Worm (Caenorhabditis elegans): ENCODE results near the gene blos-1.

Gene blos-1

ce11 chrIII:10214540-10214979 is 2.8 kb upstream of the blos-1 start (continued):
- peak; percentile 94 for TF ChIP-seq Y56A3A.18 (GFP tag; IDR thresholded peaks at IDR 0.05)
- TF ChIP-seq ztf-25 (GFP tag; IDR thresholded peaks at IDR 0.05) = no peak
- peak; percentile 54 for TF ChIP-seq rcor-1 (GFP tag; IDR thresholded peaks at IDR 0.05)
- peak; percentile 68 for TF ChIP-seq nhr-90 (tag; optimal IDR thresholded peaks at IDR 0.05)
- no peak for TF ChIP-seq dpl-1 (GFP tag; optimal IDR thresholded peaks at IDR 0.05)
- TF ChIP-seq dpff-1 (tag; optimal IDR thresholded peaks at IDR 0.05) = no peak
- TF ChIP-seq cebp-1 (GFP tag; IDR thresholded peaks at IDR 0.05) = peak; percentile 54; the same call in 1 of the 2 replicates
- TF ChIP-seq cebp-1 (tag; optimal IDR thresholded peaks at IDR 0.05) = peak; percentile 88
- TF ChIP-seq sea-2 (GFP tag; IDR thresholded peaks at IDR 0.05) = no peak
- peak; percentile 44 for TF ChIP-seq ceh-79 (tag; optimal IDR thresholded peaks at IDR 0.05)
- no peak for TF ChIP-seq mes-4 (tag; optimal IDR thresholded peaks at IDR 0.05)

DNA sequence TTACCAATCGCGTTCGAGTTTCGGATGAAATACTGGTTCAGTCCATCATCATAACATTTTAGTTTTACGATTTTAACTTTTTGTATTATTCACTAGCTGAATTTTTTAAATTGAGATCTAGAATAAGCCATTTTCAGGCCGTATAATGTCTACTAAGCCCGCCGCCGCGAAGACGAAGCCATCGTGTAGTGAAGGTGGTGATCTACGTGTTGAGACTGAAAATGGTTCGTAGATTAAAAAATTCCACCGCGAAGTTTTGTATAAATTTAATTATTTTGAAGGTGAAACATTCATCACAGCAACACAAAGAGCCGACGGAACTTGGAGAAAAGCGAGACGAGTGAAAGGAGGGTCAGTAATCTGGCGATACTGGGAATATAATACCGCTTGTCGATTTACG is 2.0 kb downstream of the blos-1 start, which contains the start of gene T20G5.9:
T20G5.9 (plus strand) TSS at position 138 of the 400 bp plus-strand sequence.
- TF ChIP-seq madf-8 (GFP tag; conservative IDR thresholded peaks at IDR 0.05) (peak; percentile 72), rcor-1 (GFP tag; IDR thresholded peaks at IDR 0.05) (peak; percentile 16; the same call in 1 of the 2 replicates), mxl-1 (tag; optimal IDR thresholded peaks at IDR 0.05) (no peak), ceh-91 (GFP tag; IDR thresholded peaks at IDR 0.05) (peak; percentile 49; the same call in 1 of the 2 replicates), hsf-1 (GFP tag; IDR thresholded peaks at IDR 0.05) (0 out of 2 replicates have a peak, but pooled peaks have one; percentile 29), Y53G8AR.9 (GFP tag; conservative IDR thresholded peaks at IDR 0.05) (0 out of 2 replicates have a peak, but pooled peaks have one; percentile 6), let-526 (GFP tag; IDR thresholded peaks at IDR 0.05) (no peak), ekl-4 (GFP tag; IDR thresholded peaks at IDR 0.05) (0 out of 2 replicates have a peak, but pooled peaks have one; percentile 44), B0019.2 (GFP tag; conservative IDR thresholded peaks at IDR 0.05) (0 out of 2 replicates have a peak, but pooled peaks have one; percentile 20), ztf-22 (GFP tag; optimal IDR thresholded peaks at IDR 0.05) (no peak), mcd-1 (GFP tag; IDR thresholded peaks at IDR 0.05) (0 out of 2 replicates have a peak, but pooled peaks have one; percentile 25), hrde-1 (tag; optimal IDR thresholded peaks at IDR 0.05; ENCODE audit: borderline replicate concordance) (peak; percentile 61), snpc-1.1 (tag; optimal IDR thresholded peaks at IDR 0.05; ENCODE audit: insufficient read depth) (no peak), D2030.7 (GFP tag; IDR thresholded peaks at IDR 0.05) (peak; percentile 48; the same call in 1 of the 2 replicates), efl-1 (GFP tag; optimal IDR thresholded peaks at IDR 0.05) (peak; percentile 69), lag-1 (GFP tag; IDR thresholded peaks at IDR 0.05) (no peak), hmg-1.2 (GFP tag; IDR thresholded peaks at IDR 0.05) (peak; percentile 31), athp-1 (tag; optimal IDR thresholded peaks at IDR 0.05) (peak; percentile 57), snpc-4 (GFP tag; optimal IDR thresholded peaks at IDR 0.05) (no peak), snpc-4 (tag; optimal IDR thresholded peaks at IDR 0.05) (no peak), F33H1.4 (GFP tag; IDR thresholded peaks at IDR 0.05) (peak; percentile 42; the same call in 1 of the 2 replicates), unc-62 (GFP tag; optimal IDR thresholded peaks at IDR 0.05) (no peak), F22D6.2 (tag; optimal IDR thresholded peaks at IDR 0.05) (no peak), B0336.3 (GFP tag; IDR thresholded peaks at IDR 0.05) (0 out of 2 replicates have a peak, but pooled peaks have one; percentile 11), xnd-1 (tag; optimal IDR thresholded peaks at IDR 0.05) (peak; percentile 41), Y53F4B.3 (GFP tag; IDR thresholded peaks at IDR 0.05) (no peak), hlh-26 (GFP tag; conservative IDR thresholded peaks at IDR 0.05) (no peak), Y67H2A.10 (GFP tag; conservative IDR thresholded peaks at IDR 0.05) (no peak), attf-5 (GFP tag; optimal IDR thresholded peaks at IDR 0.05) (no peak), snpc-3.4 (tag; optimal IDR thresholded peaks at IDR 0.05) (peak; percentile 15), chd-7 (tag; optimal IDR thresholded peaks at IDR 0.05) (peak; percentile 44), madf-6 (GFP tag; IDR thresholded peaks at IDR 0.05) (peak; percentile 87), nfyb-1 (GFP tag; IDR thresholded peaks at IDR 0.05) (0 out of 2 replicates have a peak, but pooled peaks have one; percentile 49), ceh-58 (GFP tag; IDR thresholded peaks at IDR 0.05) (no peak), lin-54 (GFP tag; optimal IDR thresholded peaks at IDR 0.05) (peak; percentile 9), ama-1 (optimal IDR thresholded peaks at IDR 0.05) (peak; percentile 31), ama-1 (GFP tag; optimal IDR thresholded peaks at IDR 0.05) (peak in 1 of 2 experiments; percentile 19), lin-26 (GFP tag; IDR thresholded peaks at IDR 0.05) (peak; percentile 36; the same call in 1 of the 2 replicates)

All from whole organism, young adult.